Worm (Caenorhabditis elegans): ENCODE measurements around the gene Y49A3A.4.

The Y49A3A.4 gene

ce11 chrV:14372774-14373173 lies 14.1 kb upstream of the Y49A3A.4 start, which contains the start of gene unc-39:
unc-39 (plus strand) TSS chrV:14373074.
- TF ChIP-seq ces-1 (GFP tag; optimal IDR thresholded peaks at IDR 0.05) (no peak), nhr-71 (tag; optimal IDR thresholded peaks at IDR 0.05) (no peak), pqm-1 (tag; optimal IDR thresholded peaks at IDR 0.05) (no peak), C04F5.9 (tag; optimal IDR thresholded peaks at IDR 0.05) (no peak)

ce11 chrV:14369412-14369811 lies 10.7 kb upstream of the Y49A3A.4 start:
- TF ChIP-seq nhr-28 (tag; optimal IDR thresholded peaks at IDR 0.05) (no peak), sox-4 (tag; optimal IDR thresholded peaks at IDR 0.05) (no peak), efl-1 (optimal IDR thresholded peaks at IDR 0.05) (no peak), efl-1 (GFP tag; optimal IDR thresholded peaks at IDR 0.05 in 1 of 2) (peak in 1 of 2 experiments; percentile 69)

- no peak for TF ChIP-seq unc-130 (tag; optimal IDR thresholded peaks at IDR 0.05)
- no peak for TF ChIP-seq sptf-1 (tag; optimal IDR thresholded peaks at IDR 0.05)
- no peak for TF ChIP-seq C04F5.9 (tag; optimal IDR thresholded peaks at IDR 0.05)
- TF ChIP-seq nhr-77 (tag; optimal IDR thresholded peaks at IDR 0.05) = no peak
- TF ChIP-seq zag-1 (tag; optimal IDR thresholded peaks at IDR 0.05) = no peak
- TF ChIP-seq xbp-1 (tag; optimal IDR thresholded peaks at IDR 0.05) = no peak
- TF ChIP-seq unc-86 (tag; optimal IDR thresholded peaks at IDR 0.05) = no peak
- TF ChIP-seq isw-1 (GFP tag; IDR thresholded peaks at IDR 0.05) = no peak
- TF ChIP-seq fkh-4 (tag; optimal IDR thresholded peaks at IDR 0.05; ENCODE audit: borderline replicate concordance) = no peak
- TF ChIP-seq tlp-1 (tag; optimal IDR thresholded peaks at IDR 0.05) = no peak
These were observed 9.8 kb upstream of the Y49A3A.4 start for ce11 chrV:14368272-14369052.

ce11 chrV:14366487-14366962 lies 7.8 kb upstream of the Y49A3A.4 start:
- no peak for TF ChIP-seq nhr-77 (tag; optimal IDR thresholded peaks at IDR 0.05)
- TF ChIP-seq fkh-10 (GFP tag; optimal IDR thresholded peaks at IDR 0.05) = peak; percentile 66
- TF ChIP-seq snu-23 (GFP tag; optimal IDR thresholded peaks at IDR 0.05) = no peak
- TF ChIP-seq xbp-1 (tag; optimal IDR thresholded peaks at IDR 0.05) = no peak
- peak in 1 of 2 experiments; percentile 2 for TF ChIP-seq lin-35 (GFP tag; optimal IDR thresholded peaks at IDR 0.05)
- no peak for TF ChIP-seq fkh-4 (tag; optimal IDR thresholded peaks at IDR 0.05; ENCODE audit: borderline replicate concordance)
- no peak for TF ChIP-seq ceh-90 (tag; optimal IDR thresholded peaks at IDR 0.05)
- TF ChIP-seq vab-15 (tag; optimal IDR thresholded peaks at IDR 0.05) = no peak
- peak; percentile 7 for TF ChIP-seq fkh-8 (tag; optimal IDR thresholded peaks at IDR 0.05)
- TF ChIP-seq grh-1 (GFP tag; IDR thresholded peaks at IDR 0.05) = no peak
- no peak for TF ChIP-seq unc-62 (GFP tag; optimal IDR thresholded peaks at IDR 0.05)
- TF ChIP-seq lin-15B (tag; optimal IDR thresholded peaks at IDR 0.05) = no peak
- no peak for TF ChIP-seq nhr-71 (tag; optimal IDR thresholded peaks at IDR 0.05)
- peak; percentile 60 for TF ChIP-seq jun-1 (tag; optimal IDR thresholded peaks at IDR 0.05)
- peak; percentile 41 for TF ChIP-seq pax-3 (tag; optimal IDR thresholded peaks at IDR 0.05)
- no peak for TF ChIP-seq nhr-90 (tag; optimal IDR thresholded peaks at IDR 0.05; ENCODE audit: poor library complexity)
- no peak for TF ChIP-seq skn-1 (tag; optimal IDR thresholded peaks at IDR 0.05)
- TF ChIP-seq unc-98 (GFP tag; IDR thresholded peaks at IDR 0.05) = no peak
- peak; percentile 31 for TF ChIP-seq nhr-47 (tag; optimal IDR thresholded peaks at IDR 0.05)
- TF ChIP-seq unc-30 (tag; optimal IDR thresholded peaks at IDR 0.05) = no peak
- no peak for TF ChIP-seq blmp-1 (tag; optimal IDR thresholded peaks at IDR 0.05)
- peak in 1 of 3 experiments; percentile 18 for TF ChIP-seq ceh-82 (tag; optimal IDR thresholded peaks at IDR 0.05)
- TF ChIP-seq sox-4 (tag; optimal IDR thresholded peaks at IDR 0.05) = no peak
- TF ChIP-seq lin-14 (GFP tag; optimal IDR thresholded peaks at IDR 0.05) = peak; percentile 66
- no peak for TF ChIP-seq ztf-4 (tag; optimal IDR thresholded peaks at IDR 0.05)

Data from whole organism, L1 larva.